Worm (Caenorhabditis elegans): ENCODE data around the gene ZK856.18.

DNA sequence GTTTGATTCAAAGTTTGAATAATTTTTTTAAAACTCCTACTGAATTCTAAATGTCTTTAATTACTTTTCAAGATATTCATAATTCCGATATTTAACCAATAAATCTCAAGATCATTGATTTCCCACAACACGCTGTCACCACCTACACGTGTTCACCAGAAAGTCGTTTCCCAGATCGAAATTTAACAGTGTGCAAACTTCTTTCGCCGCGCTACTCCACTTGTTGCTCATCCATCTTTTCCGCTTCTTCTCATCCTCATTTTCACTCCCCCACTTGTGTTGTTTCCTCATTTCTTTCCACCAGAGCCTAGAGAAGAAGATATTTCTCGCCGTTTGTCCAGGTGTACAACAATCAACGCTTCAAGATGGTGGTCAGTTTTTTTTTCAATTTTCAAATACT, 40.2 kb downstream of the ZK856.18 start, which contains the start of gene C51E3.9:
- TF ChIP-seq ztf-4 (tag; optimal IDR thresholded peaks at IDR 0.05) (no peak), ztf-11 (tag; optimal IDR thresholded peaks at IDR 0.05) (no peak), lin-13 (GFP tag; optimal IDR thresholded peaks at IDR 0.05) (no peak), elt-3 (tag; optimal IDR thresholded peaks at IDR 0.05) (no peak)
